Fruit fly (Drosophila melanogaster) whole organism, embryonic: ENCODE results near the gene foxo.

Source experiments
- CG11085 ChIP-seq: fragments of 200-800 bp; sonication (Bioruptor generic); IDR thresholded peaks from 2 replicates; pipeline ENCODE4 v1.3.6; 2022; ENCODE audit warnings: missing biosample characterization, missing genetic modification characterization
- CG12236 ChIP-seq: fragments of 200-800 bp; sonication (Bioruptor generic); optimal IDR thresholded peaks from 2 replicates; lab custom pipeline; 2016; ENCODE audit warnings: missing biosample characterization, missing genetic modification characterization
- CG12744 ChIP-seq: fragments of 200-800 bp; sonication (Bioruptor generic); optimal IDR thresholded peaks from 2 replicates; lab custom pipeline; 2016; ENCODE audit warnings: missing biosample characterization, missing genetic modification characterization
- CG12769 ChIP-seq: fragments of 200-800 bp; sonication (Bioruptor generic); optimal IDR thresholded peaks from 2 replicates; lab custom pipeline; 2019; ENCODE audit warnings: missing biosample characterization, mild to moderate bottlenecking, missing genetic modification characterization, moderate library complexity
- CG12942 ChIP-seq: fragments of 200-800 bp; sonication (Bioruptor generic); optimal IDR thresholded peaks from 3 replicates; lab custom pipeline; 2016; ENCODE audit warnings: missing biosample characterization, missing genetic modification characterization
- CG14014 ChIP-seq: fragments of 200-800 bp; sonication (Bioruptor generic); IDR thresholded peaks from 2 replicates; pipeline ENCODE4 v1.3.6; 2022; ENCODE audit warnings: missing biosample characterization, missing genetic modification characterization
- CG15011 ChIP-seq: fragments of 200-800 bp; sonication (Bioruptor generic); optimal IDR thresholded peaks from 3 replicates; lab custom pipeline; 2018; ENCODE audit warnings: missing biosample characterization, mild to moderate bottlenecking, missing genetic modification characterization
- CG15073 ChIP-seq: fragments of 200-800 bp; sonication (Bioruptor generic); optimal IDR thresholded peaks from 2 replicates; lab custom pipeline; 2016; ENCODE audit warnings: missing biosample characterization, missing genetic modification characterization
- CG16815 ChIP-seq: fragments of 200-800 bp; sonication (Bioruptor generic); optimal IDR thresholded peaks from 3 replicates; lab custom pipeline; 2017; ENCODE audit warnings: missing biosample characterization, mild to moderate bottlenecking, missing genetic modification characterization
- CG30020 ChIP-seq: fragments of 200-800 bp; optimal IDR thresholded peaks from 2 replicates; lab custom pipeline; 2019; ENCODE audit warnings: missing biosample characterization, mild to moderate bottlenecking, missing genetic modification characterization, moderate library complexity
- CG31224 ChIP-seq: fragments of 200-800 bp; sonication (Bioruptor generic); IDR thresholded peaks from 2 replicates; pipeline ENCODE4 v1.3.6; 2022; ENCODE audit warnings: missing biosample characterization, missing genetic modification characterization
- CG31365 ChIP-seq: fragments of 200-800 bp; sonication (Bioruptor generic); optimal IDR thresholded peaks from 2 replicates; lab custom pipeline; 2018; ENCODE audit warnings: missing biosample characterization, mild to moderate bottlenecking, missing genetic modification characterization
- CG31388 ChIP-seq: fragments of 200-800 bp; sonication (Bioruptor generic); optimal IDR thresholded peaks from 2 replicates; lab custom pipeline; 2016; ENCODE audit warnings: missing biosample characterization, missing genetic modification characterization
- CG31441 ChIP-seq: fragments of 200-800 bp; sonication (Bioruptor generic); IDR thresholded peaks from 2 replicates; pipeline ENCODE4 v1.3.6; 2022; ENCODE audit warnings: missing biosample characterization, missing genetic modification characterization
- CG33557 ChIP-seq: fragments of 200-800 bp; sonication (Bioruptor generic); optimal IDR thresholded peaks from 2 replicates; lab custom pipeline; 2019; ENCODE audit warnings: missing biosample characterization, mild to moderate bottlenecking, missing genetic modification characterization, moderate library complexity
- CG3847 ChIP-seq: fragments of 200-800 bp; sonication (Bioruptor generic); IDR thresholded peaks from 2 replicates; pipeline ENCODE4 v1.3.6; 2022; ENCODE audit warnings: missing biosample characterization, missing genetic modification characterization
- CG4360 ChIP-seq: fragments of 200-800 bp; sonication (Bioruptor generic); IDR thresholded peaks from 2 replicates; pipeline ENCODE4 v1.3.6; 2022; ENCODE audit warnings: missing biosample characterization, missing genetic modification characterization
- CG4404 ChIP-seq: fragments of 200-800 bp; sonication (Bioruptor generic); IDR thresholded peaks from 2 replicates; pipeline ENCODE4 v1.3.6; 2022; ENCODE audit warnings: missing biosample characterization, missing genetic modification characterization
- CG5953 ChIP-seq: fragments of 200-800 bp; sonication (Bioruptor generic); IDR thresholded peaks from 2 replicates; pipeline ENCODE4 v1.3.6; 2022; ENCODE audit warnings: missing biosample characterization, missing genetic modification characterization
- CG6272 ChIP-seq: fragments of 200-800 bp; sonication (Bioruptor generic); IDR thresholded peaks from 2 replicates; pipeline ENCODE4 v1.3.6; 2022; ENCODE audit warnings: missing biosample characterization, missing genetic modification characterization
- CG6791 ChIP-seq: fragments of 200-800 bp; sonication (Bioruptor generic); IDR thresholded peaks from 3 replicates; pipeline ENCODE4 v1.3.6; 2022; ENCODE audit warnings: missing biosample characterization, missing genetic modification characterization; ENCODE audit not compliant: partially characterized antibody
- CG7987 ChIP-seq: fragments of 200-800 bp; sonication (Bioruptor generic); optimal IDR thresholded peaks from 2 replicates; lab custom pipeline; 2018; ENCODE audit warnings: missing biosample characterization, mild to moderate bottlenecking, missing genetic modification characterization, moderate library complexity
- CG8281 ChIP-seq: fragments of 200-800 bp; sonication (Bioruptor generic); optimal IDR thresholded peaks from 2 replicates; lab custom pipeline; 2018; ENCODE audit warnings: missing biosample characterization, mild to moderate bottlenecking, missing genetic modification characterization, moderate library complexity
- CG8290 ChIP-seq, 3 experiments: fragments of 200-800 bp; sonication (Bioruptor generic); optimal IDR thresholded peaks; 2 replicates each; lab custom pipeline; 2016 to 2019; ENCODE audit warnings: missing biosample characterization in 3 of 3, missing genetic modification characterization in 3 of 3, mild to moderate bottlenecking in 2 of 3, moderate library complexity in 1 of 3
- Dp ChIP-seq: fragments of 200-800 bp; sonication (Bioruptor generic); optimal IDR thresholded peaks from 2 replicates; lab custom pipeline; 2018; ENCODE audit warnings: missing biosample characterization, mild to moderate bottlenecking, missing genetic modification characterization, moderate library complexity
- Gug ChIP-seq: fragments of 200-800 bp; sonication (Bioruptor generic); IDR thresholded peaks from 4 replicates; pipeline ENCODE4 v1.3.6; 2022; ENCODE audit warnings: missing biosample characterization, missing genetic modification characterization
- Meics ChIP-seq: fragments of 200-800 bp; sonication (Bioruptor generic); optimal IDR thresholded peaks from 2 replicates; lab custom pipeline; 2017; ENCODE audit warnings: missing biosample characterization, mild to moderate bottlenecking, missing genetic modification characterization
- Nf-YC ChIP-seq: fragments of 200-800 bp; optimal IDR thresholded peaks from 3 replicates; lab custom pipeline; 2019; ENCODE audit warnings: missing biosample characterization, mild to moderate bottlenecking, missing genetic modification characterization, moderate library complexity
- Rfx ChIP-seq: fragments of 200-800 bp; sonication (Bioruptor generic); IDR thresholded peaks from 2 replicates; pipeline ENCODE4 v1.3.6; 2022; ENCODE audit warnings: missing biosample characterization, missing genetic modification characterization
- Sry-β ChIP-seq: fragments of 200-800 bp; sonication (Bioruptor generic); optimal IDR thresholded peaks from 2 replicates; lab custom pipeline; 2018; ENCODE audit warnings: missing biosample characterization, mild to moderate bottlenecking, missing genetic modification characterization, moderate library complexity
- Taf1 ChIP-seq: fragments of 200-800 bp; sonication (Bioruptor generic); IDR thresholded peaks from 2 replicates; pipeline ENCODE4 v1.3.6; 2022; ENCODE audit warnings: missing biosample characterization, missing genetic modification characterization
- Xrp1 ChIP-seq: fragments of 200-800 bp; sonication (Bioruptor generic); IDR thresholded peaks from 2 replicates; pipeline ENCODE4 v1.3.6; 2022; ENCODE audit warnings: missing biosample characterization, missing genetic modification characterization
- ase ChIP-seq: fragments of 200-800 bp; sonication (Bioruptor generic); IDR thresholded peaks from 3 replicates; pipeline ENCODE4 v1.3.6; 2022; ENCODE audit warnings: missing biosample characterization, missing genetic modification characterization
- az2 ChIP-seq: fragments of 200-800 bp; sonication (Bioruptor generic); optimal IDR thresholded peaks from 3 replicates; lab custom pipeline; 2016; ENCODE audit warnings: missing biosample characterization, missing genetic modification characterization
- btn ChIP-seq: fragments of 200-800 bp; sonication (Bioruptor generic); optimal IDR thresholded peaks from 2 replicates; lab custom pipeline; 2016; ENCODE audit warnings: missing biosample characterization, missing genetic modification characterization
- chinmo ChIP-seq: fragments of 200-800 bp; sonication (Bioruptor generic); IDR thresholded peaks from 4 replicates; pipeline ENCODE4 v1.3.6; 2022; ENCODE audit warnings: missing biosample characterization, missing genetic modification characterization; ENCODE audit not compliant: partially characterized antibody
- chm ChIP-seq: fragments of 200-800 bp; sonication (Bioruptor generic); IDR thresholded peaks from 2 replicates; pipeline ENCODE4 v1.3.6; 2022; ENCODE audit warnings: missing biosample characterization, missing genetic modification characterization
- dm ChIP-seq: fragments of 200-800 bp; sonication (Bioruptor generic); optimal IDR thresholded peaks from 3 replicates; lab custom pipeline; 2016; ENCODE audit warnings: missing biosample characterization, missing genetic modification characterization
- dmrt99B ChIP-seq: fragments of 200-800 bp; sonication (Bioruptor generic); optimal IDR thresholded peaks from 2 replicates; lab custom pipeline; 2018; ENCODE audit warnings: missing biosample characterization, mild to moderate bottlenecking, missing genetic modification characterization, moderate library complexity
- emc ChIP-seq: fragments of 200-800 bp; sonication (Bioruptor generic); optimal IDR thresholded peaks from 2 replicates; lab custom pipeline; 2016; ENCODE audit warnings: missing biosample characterization, missing genetic modification characterization
- fd64A ChIP-seq: fragments of 200-800 bp; sonication (Bioruptor generic); optimal IDR thresholded peaks from 3 replicates; lab custom pipeline; 2018; ENCODE audit warnings: missing biosample characterization, mild to moderate bottlenecking, missing genetic modification characterization
- fd96Cb ChIP-seq: fragments of 200-800 bp; sonication (Bioruptor generic); optimal IDR thresholded peaks from 2 replicates; lab custom pipeline; 2018; ENCODE audit warnings: missing biosample characterization, mild to moderate bottlenecking, missing genetic modification characterization, moderate library complexity
- grn ChIP-seq: fragments of 200-800 bp; sonication (Bioruptor generic); optimal IDR thresholded peaks from 3 replicates; lab custom pipeline; 2017; ENCODE audit warnings: missing biosample characterization, missing genetic modification characterization
- hth ChIP-seq: fragments of >200 bp; optimal IDR thresholded peaks from 2 replicates; lab custom pipeline; 2017; ENCODE audit warnings: inconsistent platforms
- mam ChIP-seq: fragments of 200-800 bp; sonication (Bioruptor generic); optimal IDR thresholded peaks from 3 replicates; lab custom pipeline; 2016; ENCODE audit warnings: missing biosample characterization, missing genetic modification characterization
- mld ChIP-seq: fragments of 200-800 bp; sonication (Bioruptor generic); IDR thresholded peaks from 3 replicates; pipeline ENCODE4 v1.3.6; 2022; ENCODE audit warnings: missing biosample characterization, missing genetic modification characterization; ENCODE audit not compliant: partially characterized antibody
- pita ChIP-seq: fragments of 200-800 bp; sonication (Bioruptor generic); optimal IDR thresholded peaks from 2 replicates; lab custom pipeline; 2017; ENCODE audit warnings: missing biosample characterization, mild to moderate bottlenecking, missing genetic modification characterization
- ranshi ChIP-seq: fragments of 200-800 bp; sonication (Bioruptor generic); IDR thresholded peaks from 2 replicates; pipeline ENCODE4 v1.3.6; 2022; ENCODE audit warnings: missing biosample characterization, missing genetic modification characterization
- tap ChIP-seq: fragments of 200-800 bp; optimal IDR thresholded peaks from 3 replicates; lab custom pipeline; 2019; ENCODE audit warnings: missing biosample characterization, mild to moderate bottlenecking, missing genetic modification characterization, moderate library complexity

Gene foxo

dm6 chr3R:14017640-14018429, 38.9 kb upstream of the foxo start (continued):
- TF ChIP-seq CG30020 (tag; lab: Kevin White, UChicago) (peak; percentile 36), chm (0 out of 2 replicates have a peak, but pooled peaks have one; percentile 44), dm (peak; percentile 14), CG31441 (peak; percentile 96), Gug (GFP tag; lab: Robert Waterston, UW) (peak; percentile 56; the same call in 2 of the 4 replicates), mld (no peak), ranshi (peak; percentile 73; the same call in 1 of the 2 replicates), Dp (GFP tag; lab: Kevin White, UChicago) (no peak), dmrt99B (tag; lab: Kevin White, UChicago) (peak; percentile 96), CG7987 (GFP tag; lab: Kevin White, UChicago) (no peak), btn (GFP tag; lab: Kevin White, UChicago) (peak; percentile 15), CG5953 (GFP tag; lab: Robert Waterston, UW) (peak; percentile 67), emc (GFP tag; lab: Kevin White, UChicago) (peak; percentile 5), CG8290 (GFP tag; optimal IDR thresholded peaks at IDR 0.05; lab: Kevin White, UChicago) (no peak), CG8290 (tag; optimal IDR thresholded peaks at IDR 0.05; lab: Kevin White, UChicago) (peak; percentile 53 to 74), CG12942 (GFP tag; lab: Kevin White, UChicago) (peak; percentile 68), chinmo (GFP tag; lab: Robert Waterston, UW) (peak; percentile 92; the same call in 3 of the 4 replicates), grn (GFP tag; lab: Kevin White, UChicago) (no peak), fd64A (GFP tag; lab: Kevin White, UChicago) (peak; percentile 37), CG3847 (peak; percentile 51; the same call in 1 of the 2 replicates), CG12769 (peak; percentile 45), CG12744 (GFP tag; lab: Kevin White, UChicago) (no peak), CG4360 (GFP tag; lab: Robert Waterston, UW) (no peak), CG6791 (GFP tag; lab: Robert Waterston, UW) (no peak), CG15073 (peak; percentile 17), CG31388 (peak; percentile 32), tap (peak; percentile 88), az2 (GFP tag; lab: Kevin White, UChicago) (peak; percentile 87), pita (no peak), ase (GFP tag; lab: Robert Waterston, UW) (peak; percentile 73; the same call in 2 of the 3 replicates), CG16815 (GFP tag; lab: Kevin White, UChicago) (peak; percentile 41), Rfx (GFP tag; lab: Robert Waterston, UW) (peak; percentile 75), CG31365 (tag; lab: Kevin White, UChicago) (no peak), Xrp1 (GFP tag; lab: Robert Waterston, UW) (peak; percentile 74), CG4404 (GFP tag; lab: Robert Waterston, UW) (no peak), Nf-YC (peak; percentile 78), CG15011 (peak; percentile 63), Meics (GFP tag; lab: Kevin White, UChicago) (peak; percentile 97), CG6272 (GFP tag; lab: Robert Waterston, UW) (peak; percentile 67), Taf1 (no peak), CG12236 (GFP tag; lab: Kevin White, UChicago) (no peak), mam (GFP tag; lab: Kevin White, UChicago) (no peak), CG31224 (peak; percentile 37; the same call in 1 of the 2 replicates), hth (lab: Kevin White, UChicago) (no peak), fd96Cb (tag; lab: Kevin White, UChicago) (peak; percentile 92), CG11085 (GFP tag; lab: Robert Waterston, UW) (no peak), Sry-β (peak; percentile 73), CG14014 (GFP tag; lab: Robert Waterston, UW) (peak; percentile 68), CG8281 (tag; lab: Kevin White, UChicago) (peak; percentile 76), CG33557 (GFP tag; lab: Kevin White, UChicago) (peak; percentile 21)
